Fruit fly (Drosophila melanogaster) whole organism, embryonic: ENCODE measurements around the gene CanB.

ENCODE experiments used
- BtbVII ChIP-seq: fragments of 200-800 bp; sonication (Bioruptor generic); optimal IDR thresholded peaks from 3 replicates; lab custom pipeline; 2017; ENCODE audit warnings: missing biosample characterization, mild to moderate bottlenecking, missing genetic modification characterization
- CG10147 ChIP-seq: fragments of 200-800 bp; sonication (Bioruptor generic); optimal IDR thresholded peaks from 2 replicates; lab custom pipeline; 2019; ENCODE audit warnings: missing biosample characterization, mild to moderate bottlenecking, missing genetic modification characterization, moderate library complexity
- CG10565 ChIP-seq: fragments of 200-800 bp; sonication (Bioruptor generic); optimal IDR thresholded peaks from 3 replicates; lab custom pipeline; 2016; ENCODE audit warnings: missing biosample characterization, mild to moderate bottlenecking, missing genetic modification characterization
- CG11398 ChIP-seq: fragments of 200-800 bp; sonication (Bioruptor generic); optimal IDR thresholded peaks from 2 replicates; lab custom pipeline; 2016; ENCODE audit warnings: missing biosample characterization, missing genetic modification characterization
- CG11504 ChIP-seq: fragments of 200-800 bp; sonication (Bioruptor generic); optimal IDR thresholded peaks from 3 replicates; lab custom pipeline; 2019; ENCODE audit warnings: missing biosample characterization, mild to moderate bottlenecking, missing genetic modification characterization, moderate library complexity
- CG12071 ChIP-seq: fragments of 200-800 bp; sonication (Bioruptor generic); optimal IDR thresholded peaks from 3 replicates; lab custom pipeline; 2018; ENCODE audit warnings: missing biosample characterization, mild to moderate bottlenecking, missing genetic modification characterization
- CG12744 ChIP-seq: fragments of 200-800 bp; sonication (Bioruptor generic); optimal IDR thresholded peaks from 2 replicates; lab custom pipeline; 2016; ENCODE audit warnings: missing biosample characterization, missing genetic modification characterization
- CG14441 ChIP-seq: fragments of 200-800 bp; sonication (Bioruptor generic); IDR thresholded peaks from 2 replicates; pipeline ENCODE4 v1.3.6; 2022; ENCODE audit warnings: missing biosample characterization, missing genetic modification characterization
- CG16815 ChIP-seq: fragments of 200-800 bp; sonication (Bioruptor generic); optimal IDR thresholded peaks from 3 replicates; lab custom pipeline; 2017; ENCODE audit warnings: missing biosample characterization, mild to moderate bottlenecking, missing genetic modification characterization
- CG17328 ChIP-seq: fragments of 200-800 bp; sonication (Bioruptor generic); IDR thresholded peaks from 2 replicates; pipeline ENCODE4 v1.3.6; 2022; ENCODE audit warnings: missing biosample characterization, missing genetic modification characterization
- CG2129 ChIP-seq: fragments of 200-800 bp; sonication (Bioruptor generic); IDR thresholded peaks from 2 replicates; pipeline ENCODE4 v1.3.6; 2022; ENCODE audit warnings: missing biosample characterization, missing genetic modification characterization; ENCODE audit not compliant: partially characterized antibody
- CG2199 ChIP-seq: fragments of 200-800 bp; sonication (Bioruptor generic); IDR thresholded peaks from 3 replicates; pipeline ENCODE4 v1.3.6; 2022; ENCODE audit warnings: missing biosample characterization, missing genetic modification characterization
- CG2875 ChIP-seq: fragments of 200-800 bp; sonication (Bioruptor generic); optimal IDR thresholded peaks from 2 replicates; lab custom pipeline; 2017; ENCODE audit warnings: missing biosample characterization, mild to moderate bottlenecking, missing genetic modification characterization, missing genetic modification reagents
- CG31224 ChIP-seq: fragments of 200-800 bp; sonication (Bioruptor generic); IDR thresholded peaks from 2 replicates; pipeline ENCODE4 v1.3.6; 2022; ENCODE audit warnings: missing biosample characterization, missing genetic modification characterization
- CG34376 ChIP-seq: fragments of 200-800 bp; sonication (Bioruptor generic); optimal IDR thresholded peaks from 2 replicates; lab custom pipeline; 2018; ENCODE audit warnings: missing biosample characterization, mild to moderate bottlenecking, missing genetic modification characterization
- CG5180 ChIP-seq: fragments of 200-800 bp; sonication (Bioruptor generic); optimal IDR thresholded peaks from 3 replicates; lab custom pipeline; 2017; ENCODE audit warnings: missing biosample characterization, missing genetic modification characterization, mild to moderate bottlenecking, moderate library complexity, missing genetic modification reagents
- CG5953 ChIP-seq: fragments of 200-800 bp; sonication (Bioruptor generic); IDR thresholded peaks from 2 replicates; pipeline ENCODE4 v1.3.6; 2022; ENCODE audit warnings: missing biosample characterization, missing genetic modification characterization
- CG7271 ChIP-seq: fragments of 200-800 bp; sonication (Bioruptor generic); optimal IDR thresholded peaks from 2 replicates; lab custom pipeline; 2018; ENCODE audit warnings: missing biosample characterization, mild to moderate bottlenecking, missing genetic modification characterization, moderate library complexity
- CG7963 ChIP-seq: fragments of 200-800 bp; sonication (Bioruptor generic); IDR thresholded peaks from 3 replicates; pipeline ENCODE4 v1.3.6; 2022; ENCODE audit warnings: missing biosample characterization, missing genetic modification characterization; ENCODE audit not compliant: partially characterized antibody
- CG9727 ChIP-seq: fragments of 200-800 bp; sonication (Bioruptor generic); optimal IDR thresholded peaks from 3 replicates; lab custom pipeline; 2017; ENCODE audit warnings: missing biosample characterization, mild to moderate bottlenecking, missing genetic modification characterization
- CG9876 ChIP-seq: fragments of 200-800 bp; sonication (Bioruptor generic); optimal IDR thresholded peaks from 2 replicates; lab custom pipeline; 2016; ENCODE audit warnings: missing biosample characterization, missing genetic modification characterization
- CTCF ChIP-seq: fragments of 200-800 bp; sonication (Bioruptor generic); optimal IDR thresholded peaks from 2 replicates; lab custom pipeline; 2017; ENCODE audit warnings: missing biosample characterization, mild to moderate bottlenecking, missing genetic modification characterization, moderate library complexity
- CrebB ChIP-seq: fragments of 200-800 bp; sonication (Bioruptor generic); optimal IDR thresholded peaks from 3 replicates; lab custom pipeline; 2018; ENCODE audit warnings: missing biosample characterization, mild to moderate bottlenecking, missing genetic modification characterization
- Fer2 ChIP-seq: fragments of 200-800 bp; sonication (Bioruptor generic); optimal IDR thresholded peaks from 2 replicates; lab custom pipeline; 2018; ENCODE audit warnings: missing biosample characterization, mild to moderate bottlenecking, missing genetic modification characterization, moderate library complexity
- HLHmδ ChIP-seq: fragments of 200-800 bp; sonication (Bioruptor generic); optimal IDR thresholded peaks from 2 replicates; lab custom pipeline; 2018; ENCODE audit warnings: missing biosample characterization, mild to moderate bottlenecking, missing genetic modification characterization, moderate library complexity
- Hmr ChIP-seq: fragments of 200-800 bp; sonication (Bioruptor generic); optimal IDR thresholded peaks from 3 replicates; lab custom pipeline; 2017; ENCODE audit warnings: mild to moderate bottlenecking, missing biosample characterization, missing genetic modification reagents, missing genetic modification characterization
- Hr39 ChIP-seq: fragments of >200 bp; optimal IDR thresholded peaks from 2 replicates; lab custom pipeline; 2017
- Neu2 ChIP-seq: fragments of 200-800 bp; sonication (Bioruptor generic); optimal IDR thresholded peaks from 3 replicates; lab custom pipeline; 2016; ENCODE audit warnings: missing biosample characterization, missing genetic modification characterization, borderline replicate concordance
- Pdp1 ChIP-seq, 2 experiments: fragments of 200-800 bp; sonication (Bioruptor generic); optimal IDR thresholded peaks; 3 replicates each; lab custom pipeline; 2016; ENCODE audit warnings: missing biosample characterization in 2 of 2, missing genetic modification characterization in 2 of 2, mild to moderate bottlenecking in 1 of 2, moderate library complexity in 1 of 2
- Side ChIP-seq: fragments of 200-800 bp; sonication (Bioruptor generic); optimal IDR thresholded peaks from 2 replicates; lab custom pipeline; 2016; ENCODE audit warnings: missing biosample characterization, missing genetic modification characterization
- Sry-δ ChIP-seq: fragments of 200-800 bp; sonication (Bioruptor generic); optimal IDR thresholded peaks from 2 replicates; lab custom pipeline; 2016; ENCODE audit warnings: missing biosample characterization, missing genetic modification characterization
- amos ChIP-seq: fragments of 200-800 bp; sonication (Bioruptor generic); IDR thresholded peaks from 2 replicates; pipeline ENCODE4 v1.3.6; 2022; ENCODE audit warnings: missing biosample characterization, missing genetic modification characterization; ENCODE audit not compliant: partially characterized antibody
- cad ChIP-seq: fragments of >200 bp; optimal IDR thresholded peaks from 2 replicates; lab custom pipeline; 2017; ENCODE audit warnings: missing biosample characterization, missing genetic modification characterization
- corto ChIP-seq: fragments of 200-800 bp; sonication (Bioruptor generic); optimal IDR thresholded peaks from 2 replicates; lab custom pipeline; 2016; ENCODE audit warnings: missing biosample characterization, mild to moderate bottlenecking, missing genetic modification characterization, moderate library complexity
- croc ChIP-seq: fragments of 200-800 bp; sonication (Bioruptor generic); conservative IDR thresholded peaks from 3 replicates; pipeline ENCODE4 v1.3.6; 2022; ENCODE audit warnings: missing biosample characterization, missing genetic modification characterization
- crp ChIP-seq, 2 experiments: fragments of 200-800 bp; sonication (Bioruptor generic); optimal IDR thresholded peaks; 2 replicates in 1 of 2; 3 replicates in 1 of 2; lab custom pipeline; 2017; ENCODE audit warnings: missing biosample characterization in 2 of 2, missing genetic modification characterization in 2 of 2, mild to moderate bottlenecking in 1 of 2, moderate library complexity in 1 of 2
- disco-r ChIP-seq: fragments of 200-800 bp; sonication (Bioruptor generic); optimal IDR thresholded peaks from 2 replicates; lab custom pipeline; 2016; ENCODE audit warnings: missing biosample characterization, missing genetic modification characterization
- ftz-f1 ChIP-seq: fragments of 200-800 bp; sonication (Bioruptor generic); optimal IDR thresholded peaks from 2 replicates; lab custom pipeline; 2016; ENCODE audit warnings: missing biosample characterization, missing genetic modification characterization
- hb ChIP-seq: fragments of 200-800 bp; sonication (Bioruptor generic); IDR thresholded peaks from 3 replicates; pipeline ENCODE4 v1.3.6; 2022; ENCODE audit warnings: missing biosample characterization, missing genetic modification characterization; ENCODE audit not compliant: partially characterized antibody
- hth ChIP-seq: fragments of >200 bp; optimal IDR thresholded peaks from 2 replicates; lab custom pipeline; 2017; ENCODE audit warnings: inconsistent platforms
- kah ChIP-seq: fragments of 200-800 bp; sonication (Bioruptor generic); optimal IDR thresholded peaks from 2 replicates; lab custom pipeline; 2018; ENCODE audit warnings: missing biosample characterization, mild to moderate bottlenecking, missing genetic modification characterization
- maf-S ChIP-seq: fragments of 200-800 bp; sonication (Bioruptor generic); optimal IDR thresholded peaks from 2 replicates; lab custom pipeline; 2016; ENCODE audit warnings: missing biosample characterization, missing genetic modification characterization
- org-1 ChIP-seq: fragments of 200-800 bp; sonication (Bioruptor generic); optimal IDR thresholded peaks from 2 replicates; lab custom pipeline; 2017; ENCODE audit warnings: missing biosample characterization, missing genetic modification characterization
- p53 ChIP-seq: fragments of 200-800 bp; sonication (Bioruptor generic); optimal IDR thresholded peaks from 2 replicates; lab custom pipeline; 2016; ENCODE audit warnings: missing biosample characterization, missing genetic modification characterization
- peb ChIP-seq: fragments of 200-800 bp; sonication (Bioruptor generic); IDR thresholded peaks from 2 replicates; pipeline ENCODE4 v1.3.6; 2022; ENCODE audit warnings: missing biosample characterization, missing genetic modification characterization
- pnt ChIP-seq: fragments of 200-800 bp; sonication (Bioruptor generic); optimal IDR thresholded peaks from 3 replicates; lab custom pipeline; 2016; ENCODE audit warnings: missing biosample characterization, missing genetic modification characterization
- ranshi ChIP-seq: fragments of 200-800 bp; sonication (Bioruptor generic); IDR thresholded peaks from 2 replicates; pipeline ENCODE4 v1.3.6; 2022; ENCODE audit warnings: missing biosample characterization, missing genetic modification characterization
- rib ChIP-seq: fragments of 200-800 bp; sonication (Bioruptor generic); IDR thresholded peaks from 2 replicates; pipeline ENCODE4 v1.3.6; 2022; ENCODE audit warnings: missing biosample characterization, missing genetic modification characterization
- seq ChIP-seq: fragments of 200-800 bp; sonication (Bioruptor generic); IDR thresholded peaks from 2 replicates; pipeline ENCODE4 v1.3.6; 2022; ENCODE audit warnings: missing biosample characterization, missing genetic modification characterization
- stwl ChIP-seq: fragments of 200-800 bp; sonication (Bioruptor generic); optimal IDR thresholded peaks from 3 replicates; lab custom pipeline; 2018; ENCODE audit warnings: missing biosample characterization, mild to moderate bottlenecking, missing genetic modification characterization, moderate library complexity
- tin ChIP-seq: fragments of 200-800 bp; sonication (Bioruptor generic); optimal IDR thresholded peaks from 3 replicates; lab custom pipeline; 2016; ENCODE audit warnings: missing biosample characterization, missing genetic modification characterization
- zf30C ChIP-seq: fragments of 200-800 bp; sonication (Bioruptor generic); optimal IDR thresholded peaks from 3 replicates; lab custom pipeline; 2018; ENCODE audit warnings: missing biosample characterization, mild to moderate bottlenecking, missing genetic modification characterization

CanB gene

DNA sequence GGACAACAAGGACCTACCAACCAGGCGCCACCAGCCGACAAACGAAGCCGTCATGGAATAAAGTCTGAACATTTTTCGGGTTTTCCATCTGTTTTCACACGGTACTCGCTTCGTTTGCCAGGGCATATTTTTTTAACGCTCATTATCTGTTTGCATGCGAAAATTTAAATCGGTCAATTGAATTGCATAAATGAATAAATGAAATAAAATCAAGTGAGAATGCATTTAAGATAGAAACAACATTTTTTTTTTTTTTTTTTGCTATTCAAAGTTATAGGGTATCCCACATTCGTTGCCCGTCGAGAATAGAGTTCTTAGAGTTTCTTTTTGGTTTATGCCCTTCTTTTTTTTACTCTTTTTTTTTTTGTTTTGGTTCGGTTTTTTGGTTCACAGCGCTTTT is 46.5 kb upstream of the CanB start (continued):
- peak; percentile 23 for TF ChIP-seq CG12744 (GFP tag; lab: Kevin White, UChicago)
- peak; percentile 61 for TF ChIP-seq Hmr (GFP tag; lab: Kevin White, UChicago)
- TF ChIP-seq zf30C: no peak
- TF ChIP-seq hb (GFP tag; lab: Robert Waterston, UW): no peak
- peak; percentile 72 for TF ChIP-seq CG11504 (tag; lab: Kevin White, UChicago)
- TF ChIP-seq hth (lab: Kevin White, UChicago): no peak
- TF ChIP-seq ftz-f1 (GFP tag; lab: Kevin White, UChicago): no peak
- TF ChIP-seq CG2875 (GFP tag; lab: Kevin White, UChicago): no peak
- TF ChIP-seq cad (GFP tag; lab: Kevin White, UChicago): no peak
- no peak for TF ChIP-seq amos (GFP tag; lab: Robert Waterston, UW)
- peak; percentile 39 for TF ChIP-seq Fer2 (tag; lab: Kevin White, UChicago)
- peak; percentile 17 for TF ChIP-seq BtbVII
- TF ChIP-seq CG14441 (GFP tag; lab: Robert Waterston, UW): no peak
- TF ChIP-seq Neu2: peak; percentile 42
- peak; percentile 40; the same call in 1 of the 2 replicates for TF ChIP-seq seq (GFP tag; lab: Robert Waterston, UW)
- no peak; the same call in 2 of the 3 replicates for TF ChIP-seq croc (GFP tag; lab: Robert Waterston, UW)
- TF ChIP-seq stwl (tag; lab: Kevin White, UChicago): no peak
- no peak for TF ChIP-seq CG9876 (GFP tag; lab: Kevin White, UChicago)
- no peak for TF ChIP-seq CG5180 (GFP tag; lab: Kevin White, UChicago)
- TF ChIP-seq CG10565 (GFP tag; lab: Kevin White, UChicago): no peak
- no peak for TF ChIP-seq p53
- TF ChIP-seq crp (GFP tag; optimal IDR thresholded peaks at IDR 0.05; lab: Kevin White, UChicago): no peak
- peak; percentile 30; the same call in 1 of the 2 replicates for TF ChIP-seq ranshi (GFP tag; lab: Robert Waterston, UW)
- peak; percentile 32 for TF ChIP-seq CG7271 (tag; lab: Kevin White, UChicago)
- peak; percentile 18 for TF ChIP-seq Sry-δ (GFP tag; lab: Kevin White, UChicago)
- no peak for TF ChIP-seq CG31224
- TF ChIP-seq disco-r (GFP tag; lab: Kevin White, UChicago): no peak
- TF ChIP-seq corto (GFP tag; lab: Kevin White, UChicago): no peak
- no peak for TF ChIP-seq CG34376 (GFP tag; lab: Kevin White, UChicago)
- TF ChIP-seq pnt (GFP tag; lab: Kevin White, UChicago): peak; percentile 13
- TF ChIP-seq CG11398: peak; percentile 43
- peak; percentile 61 for TF ChIP-seq CG10147 (GFP tag; lab: Kevin White, UChicago)
- peak; percentile 0 to 29 for TF ChIP-seq Pdp1 (GFP tag; optimal IDR thresholded peaks at IDR 0.05; lab: Kevin White, UChicago)
- TF ChIP-seq CG2129 (GFP tag; lab: Robert Waterston, UW): no peak
- no peak for TF ChIP-seq Hr39
- no peak for TF ChIP-seq CTCF
- no peak for TF ChIP-seq CG2199 (GFP tag; lab: Robert Waterston, UW)
- no peak for TF ChIP-seq CG7963
- TF ChIP-seq tin (GFP tag; lab: Kevin White, UChicago): peak; percentile 48
- peak; percentile 6 for TF ChIP-seq Side (GFP tag; lab: Kevin White, UChicago)
- no peak for TF ChIP-seq CG5953 (GFP tag; lab: Robert Waterston, UW)
- no peak for TF ChIP-seq rib (GFP tag; lab: Robert Waterston, UW)
- TF ChIP-seq CrebB (tag; lab: Kevin White, UChicago): no peak
- peak; percentile 10 for TF ChIP-seq org-1 (GFP tag; lab: Kevin White, UChicago)
- no peak for TF ChIP-seq CG16815
- TF ChIP-seq HLHmδ (GFP tag; lab: Kevin White, UChicago): no peak
- no peak for TF ChIP-seq peb (GFP tag; lab: Robert Waterston, UW)
- TF ChIP-seq maf-S (GFP tag; lab: Kevin White, UChicago): no peak
- no peak for TF ChIP-seq CG12071 (GFP tag; lab: Kevin White, UChicago)
- TF ChIP-seq kah (GFP tag; lab: Kevin White, UChicago): no peak
- TF ChIP-seq CG9727: peak; percentile 74
- peak; percentile 37 for TF ChIP-seq CG17328 (GFP tag; lab: Robert Waterston, UW)
